Fruit fly (Drosophila melanogaster) whole organism, embryonic: ENCODE results near the gene mRpL19.
A peak's percentile ranks its signal among the peaks of the same experiment; 100 is the strongest.

Experiments
- Atf-2 ChIP-seq: fragments of 200-800 bp; sonication (Bioruptor generic); optimal IDR thresholded peaks from 2 replicates; lab custom pipeline; 2016; ENCODE audit warnings: missing biosample characterization, missing genetic modification characterization
- Atf6 ChIP-seq: fragments of 200-800 bp; sonication (Bioruptor generic); IDR thresholded peaks from 2 replicates; pipeline ENCODE4 v1.3.6; 2022; ENCODE audit warnings: missing biosample characterization, missing genetic modification characterization
- CG1024 ChIP-seq: fragments of 200-800 bp; sonication (Bioruptor generic); IDR thresholded peaks from 2 replicates; pipeline ENCODE4 v1.3.6; 2022; ENCODE audit warnings: missing biosample characterization, missing genetic modification characterization
- CG10366 ChIP-seq: fragments of 200-800 bp; sonication (Bioruptor generic); IDR thresholded peaks from 2 replicates; pipeline ENCODE4 v1.3.6; 2022; ENCODE audit warnings: missing biosample characterization, missing genetic modification characterization
- CG11560 ChIP-seq: fragments of 200-800 bp; sonication (Bioruptor generic); IDR thresholded peaks from 3 replicates; pipeline ENCODE4 v1.3.6; 2022; ENCODE audit warnings: missing biosample characterization, missing genetic modification characterization
- CG11695 ChIP-seq: fragments of 200-800 bp; sonication (Bioruptor generic); IDR thresholded peaks from 3 replicates; pipeline ENCODE4 v1.3.6; 2022; ENCODE audit warnings: missing biosample characterization, missing genetic modification characterization
- CG12391 ChIP-seq: fragments of 200-800 bp; sonication (Bioruptor generic); optimal IDR thresholded peaks from 3 replicates; lab custom pipeline; 2018; ENCODE audit warnings: missing biosample characterization, mild to moderate bottlenecking, missing genetic modification characterization, moderate library complexity
- CG12744 ChIP-seq: fragments of 200-800 bp; sonication (Bioruptor generic); optimal IDR thresholded peaks from 2 replicates; lab custom pipeline; 2016; ENCODE audit warnings: missing biosample characterization, missing genetic modification characterization
- CG13123 ChIP-seq: fragments of 200-800 bp; sonication (Bioruptor generic); optimal IDR thresholded peaks from 2 replicates; lab custom pipeline; 2016; ENCODE audit warnings: missing biosample characterization, missing genetic modification characterization
- CG15269 ChIP-seq: fragments of 200-800 bp; sonication (Bioruptor generic); optimal IDR thresholded peaks from 2 replicates; lab custom pipeline; 2018; ENCODE audit warnings: missing biosample characterization, mild to moderate bottlenecking, missing genetic modification characterization, moderate library complexity
- CG15479 ChIP-seq: fragments of 200-800 bp; sonication (Bioruptor generic); optimal IDR thresholded peaks from 3 replicates; lab custom pipeline; 2019; ENCODE audit warnings: missing biosample characterization, mild to moderate bottlenecking, missing genetic modification characterization, moderate library complexity
- CG15514 ChIP-seq: fragments of 200-800 bp; sonication (Bioruptor generic); optimal IDR thresholded peaks from 3 replicates; lab custom pipeline; 2017; ENCODE audit warnings: missing biosample characterization, missing genetic modification characterization, mild to moderate bottlenecking, moderate library complexity, missing genetic modification reagents
- CG17802 ChIP-seq: fragments of 200-800 bp; sonication (Bioruptor generic); optimal IDR thresholded peaks from 2 replicates; lab custom pipeline; 2018; ENCODE audit warnings: missing biosample characterization, mild to moderate bottlenecking, missing genetic modification characterization, moderate library complexity
- CG2678 ChIP-seq: fragments of 200-800 bp; sonication (Bioruptor generic); optimal IDR thresholded peaks from 3 replicates; lab custom pipeline; 2019; ENCODE audit warnings: missing biosample characterization, mild to moderate bottlenecking, missing genetic modification characterization, moderate library complexity
- CG30431 ChIP-seq: fragments of 200-800 bp; sonication (Bioruptor generic); optimal IDR thresholded peaks from 2 replicates; lab custom pipeline; 2017; ENCODE audit warnings: missing biosample characterization, missing genetic modification characterization
- CG31441 ChIP-seq: fragments of 200-800 bp; sonication (Bioruptor generic); IDR thresholded peaks from 2 replicates; pipeline ENCODE4 v1.3.6; 2022; ENCODE audit warnings: missing biosample characterization, missing genetic modification characterization
- CG3838 ChIP-seq: fragments of 200-800 bp; sonication (Bioruptor generic); optimal IDR thresholded peaks from 3 replicates; lab custom pipeline; 2016; ENCODE audit warnings: missing biosample characterization, missing genetic modification characterization
- CG42726 ChIP-seq: fragments of 200-800 bp; sonication (Bioruptor generic); IDR thresholded peaks from 2 replicates; pipeline ENCODE4 v1.3.6; 2022; ENCODE audit warnings: missing biosample characterization, missing genetic modification characterization; ENCODE audit not compliant: partially characterized antibody
- CG4360 ChIP-seq: fragments of 200-800 bp; sonication (Bioruptor generic); IDR thresholded peaks from 2 replicates; pipeline ENCODE4 v1.3.6; 2022; ENCODE audit warnings: missing biosample characterization, missing genetic modification characterization
- CG5180 ChIP-seq: fragments of 200-800 bp; sonication (Bioruptor generic); optimal IDR thresholded peaks from 3 replicates; lab custom pipeline; 2017; ENCODE audit warnings: missing biosample characterization, missing genetic modification characterization, mild to moderate bottlenecking, moderate library complexity, missing genetic modification reagents
- Camta ChIP-seq: fragments of 200-800 bp; sonication (Bioruptor generic); optimal IDR thresholded peaks from 2 replicates; lab custom pipeline; 2016; ENCODE audit warnings: missing biosample characterization, missing genetic modification characterization
- Dad ChIP-seq: fragments of 200-800 bp; sonication (Bioruptor generic); optimal IDR thresholded peaks from 3 replicates; lab custom pipeline; 2016; ENCODE audit warnings: missing biosample characterization, missing genetic modification characterization
- Hey ChIP-seq: fragments of 200-800 bp; sonication (Bioruptor generic); optimal IDR thresholded peaks from 3 replicates; lab custom pipeline; 2018; ENCODE audit warnings: missing biosample characterization, mild to moderate bottlenecking, missing genetic modification characterization
- Pdp1 ChIP-seq, 2 experiments: fragments of 200-800 bp; sonication (Bioruptor generic); optimal IDR thresholded peaks; 3 replicates each; lab custom pipeline; 2016; ENCODE audit warnings: missing biosample characterization in 2 of 2, missing genetic modification characterization in 2 of 2, mild to moderate bottlenecking in 1 of 2, moderate library complexity in 1 of 2
- Stat92E ChIP-seq, 3 experiments: fragments of >200 bp in 2 of 3; fragments of 200-800 bp in 1 of 3; sonication (Bioruptor generic) in 1 of 3; optimal IDR thresholded peaks; 2 replicates each; lab custom pipeline; 2017 to 2019; ENCODE audit warnings: missing biosample characterization in 3 of 3, missing genetic modification characterization in 3 of 3, mild to moderate bottlenecking in 1 of 3, moderate library complexity in 1 of 3
- Vsx1 ChIP-seq: fragments of 200-800 bp; sonication (Bioruptor generic); optimal IDR thresholded peaks from 2 replicates; lab custom pipeline; 2017; ENCODE audit warnings: missing biosample characterization, mild to moderate bottlenecking, missing genetic modification characterization, missing genetic modification reagents
- YL-1 ChIP-seq: fragments of 200-800 bp; sonication (Bioruptor generic); optimal IDR thresholded peaks from 3 replicates; lab custom pipeline; 2017; ENCODE audit warnings: missing biosample characterization, mild to moderate bottlenecking, missing genetic modification characterization
- bab2 ChIP-seq: fragments of 200-800 bp; sonication (Bioruptor generic); optimal IDR thresholded peaks from 2 replicates; lab custom pipeline; 2016; ENCODE audit warnings: missing biosample characterization, missing genetic modification characterization
- cad ChIP-seq: fragments of >200 bp; optimal IDR thresholded peaks from 2 replicates; lab custom pipeline; 2017; ENCODE audit warnings: missing biosample characterization, missing genetic modification characterization
- cato ChIP-seq: fragments of 200-800 bp; sonication (Bioruptor generic); optimal IDR thresholded peaks from 2 replicates; lab custom pipeline; 2016; ENCODE audit warnings: missing biosample characterization, missing genetic modification characterization, borderline replicate concordance
- chif ChIP-seq, 2 experiments: fragments of 200-800 bp; sonication (Bioruptor generic); optimal IDR thresholded peaks; 3 replicates each; lab custom pipeline; 2016; ENCODE audit warnings: missing biosample characterization in 2 of 2, missing genetic modification characterization in 2 of 2
- ci ChIP-seq: fragments of 200-800 bp; sonication (Bioruptor generic); IDR thresholded peaks from 3 replicates; pipeline ENCODE4 v1.3.6; 2022; ENCODE audit warnings: missing biosample characterization, missing genetic modification characterization
- cwo ChIP-seq: fragments of 200-800 bp; sonication (Bioruptor generic); optimal IDR thresholded peaks from 3 replicates; lab custom pipeline; 2017; ENCODE audit warnings: missing biosample characterization, missing genetic modification characterization, mild to moderate bottlenecking, moderate library complexity, missing genetic modification reagents
- disco-r ChIP-seq: fragments of 200-800 bp; sonication (Bioruptor generic); optimal IDR thresholded peaks from 2 replicates; lab custom pipeline; 2016; ENCODE audit warnings: missing biosample characterization, missing genetic modification characterization
- dpn ChIP-seq, 2 experiments: fragments of 200-800 bp; sonication (Bioruptor generic); optimal IDR thresholded peaks; 3 replicates each; lab custom pipeline; 2016; ENCODE audit warnings: missing biosample characterization in 2 of 2, missing genetic modification characterization in 2 of 2
- ewg ChIP-seq: fragments of 200-800 bp; sonication (Bioruptor generic); optimal IDR thresholded peaks from 3 replicates; lab custom pipeline; 2017; ENCODE audit warnings: mild to moderate bottlenecking, missing biosample characterization, missing genetic modification reagents, missing genetic modification characterization
- eyg ChIP-seq: fragments of 200-800 bp; sonication (Bioruptor generic); optimal IDR thresholded peaks from 3 replicates; lab custom pipeline; 2016; ENCODE audit warnings: missing biosample characterization, missing genetic modification characterization
- inv ChIP-seq: fragments of 200-800 bp; sonication (Bioruptor generic); IDR thresholded peaks from 2 replicates; pipeline ENCODE4 v1.3.6; 2022; ENCODE audit warnings: missing biosample characterization, missing genetic modification characterization; ENCODE audit not compliant: partially characterized antibody
- org-1 ChIP-seq: fragments of 200-800 bp; sonication (Bioruptor generic); optimal IDR thresholded peaks from 2 replicates; lab custom pipeline; 2017; ENCODE audit warnings: missing biosample characterization, missing genetic modification characterization
- otp ChIP-seq: fragments of 200-800 bp; sonication (Bioruptor generic); IDR thresholded peaks from 3 replicates; pipeline ENCODE4, ENCODE4 v1.3.6; 2022; ENCODE audit warnings: missing biosample characterization, missing genetic modification characterization
- phol ChIP-seq: fragments of 200-800 bp; sonication (Bioruptor generic); optimal IDR thresholded peaks from 3 replicates; lab custom pipeline; 2018; ENCODE audit warnings: missing biosample characterization, mild to moderate bottlenecking, missing genetic modification characterization, moderate library complexity
- pnt ChIP-seq: fragments of 200-800 bp; sonication (Bioruptor generic); optimal IDR thresholded peaks from 3 replicates; lab custom pipeline; 2016; ENCODE audit warnings: missing biosample characterization, missing genetic modification characterization
- row ChIP-seq: fragments of 200-800 bp; sonication (Bioruptor generic); IDR thresholded peaks from 3 replicates; pipeline ENCODE4 v1.3.6; 2022; ENCODE audit warnings: missing biosample characterization, missing genetic modification characterization
- sima ChIP-seq: fragments of 200-800 bp; sonication (Bioruptor generic); optimal IDR thresholded peaks from 2 replicates; lab custom pipeline; 2016; ENCODE audit warnings: missing biosample characterization, missing genetic modification characterization
- slp2 ChIP-seq: fragments of 200-800 bp; sonication (Bioruptor generic); optimal IDR thresholded peaks from 2 replicates; lab custom pipeline; 2016; ENCODE audit warnings: missing biosample characterization, missing genetic modification characterization
- sob ChIP-seq: fragments of 200-800 bp; sonication (Bioruptor generic); IDR thresholded peaks from 2 replicates; pipeline ENCODE4 v1.3.6; 2022; ENCODE audit warnings: missing biosample characterization, missing genetic modification characterization
- tgo ChIP-seq: fragments of 200-800 bp; sonication (Bioruptor generic); IDR thresholded peaks from 3 replicates; pipeline ENCODE4 v1.3.6; 2022; ENCODE audit warnings: missing biosample characterization, missing genetic modification characterization
- twi ChIP-seq: fragments of 200-800 bp; optimal IDR thresholded peaks from 2 replicates; lab custom pipeline; 2019; ENCODE audit warnings: missing biosample characterization, mild to moderate bottlenecking, missing genetic modification characterization, moderate library complexity
- unpg ChIP-seq: fragments of 200-800 bp; sonication (Bioruptor generic); optimal IDR thresholded peaks from 3 replicates; lab custom pipeline; 2018; ENCODE audit warnings: missing biosample characterization, mild to moderate bottlenecking, missing genetic modification characterization, moderate library complexity
- vnd ChIP-seq: fragments of 200-800 bp; sonication (Bioruptor generic); IDR thresholded peaks from 3 replicates; pipeline ENCODE4 v1.3.6; 2022; ENCODE audit warnings: missing biosample characterization, missing genetic modification characterization; ENCODE audit not compliant: partially characterized antibody

mRpL19 gene

DNA sequence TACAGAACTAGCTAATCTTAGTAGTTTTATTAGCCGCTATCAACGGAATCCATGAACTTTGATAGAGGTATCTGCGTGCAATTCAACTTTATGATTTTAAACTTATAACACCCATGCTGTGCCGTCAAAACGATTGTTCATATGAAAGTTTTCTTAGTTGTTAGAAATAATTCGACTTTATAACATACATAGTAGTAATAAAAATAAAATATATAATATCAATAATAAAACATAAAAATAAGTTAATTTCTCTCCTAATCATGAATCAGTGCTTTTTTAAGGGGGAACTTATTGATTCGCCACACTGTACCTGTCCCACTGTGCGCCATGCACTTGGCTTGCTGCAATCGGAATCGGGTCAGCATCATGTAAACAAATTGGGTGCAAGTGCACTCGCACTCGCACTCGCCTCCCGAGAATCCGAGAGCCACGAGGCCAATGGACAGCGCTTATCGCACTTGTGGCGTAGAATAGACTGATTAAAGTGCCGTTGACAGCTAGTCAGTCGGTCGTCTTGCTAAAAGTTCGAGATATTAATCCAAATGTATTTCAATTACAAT lies 38.1 kb downstream of the mRpL19 start (continued):
- TF ChIP-seq cwo (GFP tag; lab: Kevin White, UChicago) (no peak), YL-1 (GFP tag; lab: Kevin White, UChicago) (no peak), Dad (no peak), cato (no peak), sob (GFP tag; lab: Robert Waterston, UW) (no peak), pnt (GFP tag; lab: Kevin White, UChicago) (no peak), unpg (peak; percentile 37), eyg (no peak), CG31441 (GFP tag; lab: Robert Waterston, UW) (peak; percentile 33; the same call in 1 of the 2 replicates), ewg (GFP tag; lab: Kevin White, UChicago) (no peak), CG15479 (GFP tag; lab: Kevin White, UChicago) (no peak), CG3838 (GFP tag; lab: Kevin White, UChicago) (no peak), otp (GFP tag; lab: Robert Waterston, UW) (no peak), CG10366 (GFP tag; lab: Robert Waterston, UW) (no peak), Atf-2 (GFP tag; lab: Kevin White, UChicago) (no peak), tgo (GFP tag; lab: Robert Waterston, UW) (no peak), CG11560 (tag; lab: Robert Waterston, UW) (no peak), CG13123 (GFP tag; lab: Kevin White, UChicago) (no peak), chif (GFP tag; optimal IDR thresholded peaks at IDR 0.05; lab: Kevin White, UChicago) (no peak), Stat92E (GFP tag; optimal IDR thresholded peaks at IDR 0.05; lab: Kevin White, UChicago) (no peak), CG30431 (no peak), Pdp1 (GFP tag; optimal IDR thresholded peaks at IDR 0.05; lab: Kevin White, UChicago) (no peak), CG4360 (GFP tag; lab: Robert Waterston, UW) (no peak), sima (GFP tag; lab: Kevin White, UChicago) (no peak), CG17802 (tag; lab: Kevin White, UChicago) (no peak), Hey (tag; lab: Kevin White, UChicago) (no peak), disco-r (no peak), CG2678 (tag; lab: Kevin White, UChicago) (peak; percentile 37), bab2 (no peak), CG42726 (GFP tag; lab: Robert Waterston, UW) (no peak), row (GFP tag; lab: Robert Waterston, UW) (peak; percentile 37; the same call in 1 of the 3 replicates), dpn (GFP tag; optimal IDR thresholded peaks at IDR 0.05; lab: Kevin White, UChicago) (peak in 1 of 2 experiments; percentile 27), Vsx1 (GFP tag; lab: Kevin White, UChicago) (peak; percentile 60), vnd (no peak), CG12744 (no peak), CG11695 (GFP tag; lab: Robert Waterston, UW) (no peak), CG15514 (no peak), CG15269 (tag; lab: Kevin White, UChicago) (peak; percentile 9), slp2 (no peak), Camta (GFP tag; lab: Kevin White, UChicago) (no peak), CG1024 (GFP tag; lab: Robert Waterston, UW) (no peak), CG12391 (tag; lab: Kevin White, UChicago) (peak; percentile 28), inv (GFP tag; lab: Robert Waterston, UW) (no peak), org-1 (no peak), phol (tag; lab: Kevin White, UChicago) (peak; percentile 19), ci (GFP tag; lab: Robert Waterston, UW) (peak; percentile 35; the same call in 2 of the 3 replicates), CG5180 (GFP tag; lab: Kevin White, UChicago) (no peak), cad (GFP tag; lab: Kevin White, UChicago) (no peak), Atf6 (GFP tag; lab: Robert Waterston, UW) (no peak), twi (tag; lab: Kevin White, UChicago) (no peak)
